Worm (Caenorhabditis elegans): Measurements from ENCODE around the gene cutl-27.

The cutl-27 gene

DNA sequence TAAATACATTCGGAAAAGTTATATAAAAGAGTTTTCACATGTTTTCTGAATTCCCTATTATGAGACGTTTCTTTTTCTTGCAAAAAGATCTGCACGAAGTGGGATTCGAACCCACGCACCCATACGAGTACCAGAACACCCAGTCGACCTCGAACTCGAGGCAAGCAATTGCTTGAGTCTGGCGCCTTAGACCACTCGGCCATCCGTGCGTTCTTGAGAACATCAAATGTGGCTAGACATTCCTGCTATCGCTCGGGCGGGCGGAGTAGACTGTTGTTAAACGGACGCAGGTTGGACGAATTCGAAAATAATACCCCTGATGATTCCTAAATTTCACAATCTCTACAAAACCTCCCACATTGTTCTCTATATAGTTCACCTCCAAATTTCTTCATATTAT is 50.0 kb downstream of the cutl-27 start:
- TF ChIP-seq ama-1 (optimal IDR thresholded peaks at IDR 0.05) (no peak), nhr-232 (tag; optimal IDR thresholded peaks at IDR 0.05) (peak; percentile 43), F13H6.1 (tag; optimal IDR thresholded peaks at IDR 0.05) (no peak), K09A11.1 (tag; optimal IDR thresholded peaks at IDR 0.05; ENCODE audit: insufficient read depth) (no peak), ceh-48 (tag; optimal IDR thresholded peaks at IDR 0.05) (no peak), ceh-34 (tag; optimal IDR thresholded peaks at IDR 0.05) (no peak), ceh-6 (GFP tag; optimal IDR thresholded peaks at IDR 0.05) (peak; percentile 44), fkh-6 (tag; optimal IDR thresholded peaks at IDR 0.05) (peak; percentile 19), C38D4.7 (GFP tag; optimal IDR thresholded peaks at IDR 0.05) (peak; percentile 34), ets-4 (tag; optimal IDR thresholded peaks at IDR 0.05) (no peak), pat-9 (tag; optimal IDR thresholded peaks at IDR 0.05) (no peak), lin-11 (tag; optimal IDR thresholded peaks at IDR 0.05) (peak; percentile 44), elt-4 (tag; optimal IDR thresholded peaks at IDR 0.05) (no peak), syd-9 (tag; optimal IDR thresholded peaks at IDR 0.05) (peak; percentile 27), tbx-7 (tag; optimal IDR thresholded peaks at IDR 0.05) (no peak), pqm-1 (tag; optimal IDR thresholded peaks at IDR 0.05) (no peak), elt-2 (tag; optimal IDR thresholded peaks at IDR 0.05) (peak; percentile 25), ztf-16 (tag; optimal IDR thresholded peaks at IDR 0.05) (no peak), ceh-2 (tag; optimal IDR thresholded peaks at IDR 0.05) (no peak), nfya-1 (tag; optimal IDR thresholded peaks at IDR 0.05) (no peak), npax-4 (tag; optimal IDR thresholded peaks at IDR 0.05) (no peak), che-1 (tag; optimal IDR thresholded peaks at IDR 0.05) (peak; percentile 39), pha-4 (tag; optimal IDR thresholded peaks at IDR 0.05) (no peak), pag-3 (tag; optimal IDR thresholded peaks at IDR 0.05; ENCODE audit: borderline replicate concordance) (no peak), gmeb-2 (tag; optimal IDR thresholded peaks at IDR 0.05) (peak; percentile 18), ceh-14 (tag; optimal IDR thresholded peaks at IDR 0.05) (no peak), ttx-3 (tag; optimal IDR thresholded peaks at IDR 0.05) (no peak), odd-2 (tag; optimal IDR thresholded peaks at IDR 0.05) (no peak), ref-2 (tag; optimal IDR thresholded peaks at IDR 0.05) (peak; percentile 50), eyg-1 (tag; optimal IDR thresholded peaks at IDR 0.05) (no peak), pax-1 (tag; optimal IDR thresholded peaks at IDR 0.05) (no peak), unc-86 (tag; optimal IDR thresholded peaks at IDR 0.05) (no peak), ceh-19 (GFP tag; optimal IDR thresholded peaks at IDR 0.05) (no peak), hlh-30 (tag; optimal IDR thresholded peaks at IDR 0.05; ENCODE audit: insufficient read depth) (no peak), K02D7.2 (tag; optimal IDR thresholded peaks at IDR 0.05) (no peak), fax-1 (tag; optimal IDR thresholded peaks at IDR 0.05) (no peak), T23F11.4 (GFP tag; optimal IDR thresholded peaks at IDR 0.05) (peak; percentile 30)

ce11 chrIV:11930572-11930971 is 52.2 kb downstream of the cutl-27 start, which contains the start of gene nhx-9:
Gene nhx-9, plus strand, starts transcription at chrIV:11930872.
- no peak for TF ChIP-seq ama-1 (optimal IDR thresholded peaks at IDR 0.05)
- TF ChIP-seq C38D4.7 (GFP tag; optimal IDR thresholded peaks at IDR 0.05) = no peak
- no peak for TF ChIP-seq ztf-16 (tag; optimal IDR thresholded peaks at IDR 0.05)
- no peak for TF ChIP-seq syd-9 (tag; optimal IDR thresholded peaks at IDR 0.05)
- no peak for TF ChIP-seq pha-4 (tag; optimal IDR thresholded peaks at IDR 0.05)
- TF ChIP-seq ceh-18 (tag; optimal IDR thresholded peaks at IDR 0.05) = no peak
- TF ChIP-seq ceh-9 (tag; optimal IDR thresholded peaks at IDR 0.05) = no peak
- no peak for TF ChIP-seq ceh-2 (tag; optimal IDR thresholded peaks at IDR 0.05)
- no peak for TF ChIP-seq unc-3 (GFP tag; conservative IDR thresholded peaks at IDR 0.05)
- TF ChIP-seq unc-3 (tag; optimal IDR thresholded peaks at IDR 0.05) = no peak
- no peak for TF ChIP-seq fkh-10 (GFP tag; optimal IDR thresholded peaks at IDR 0.05)
- TF ChIP-seq che-1 (tag; optimal IDR thresholded peaks at IDR 0.05) = no peak
- no peak for TF ChIP-seq fkh-6 (tag; optimal IDR thresholded peaks at IDR 0.05)
- no peak for TF ChIP-seq sdc-2 (tag; optimal IDR thresholded peaks at IDR 0.05)
- no peak for TF ChIP-seq elt-2 (tag; optimal IDR thresholded peaks at IDR 0.05)
